Fruit fly (Drosophila melanogaster) whole organism, wandering third instar larva: ENCODE results near the gene Ttc19.

Experiments
- CrebA ChIP-seq: fragments of 200-800 bp; sonication (Bioruptor generic); optimal IDR thresholded peaks from 2 replicates; lab custom pipeline; 2016; ENCODE audit warnings: missing biosample characterization, mild to moderate bottlenecking, missing genetic modification characterization, borderline replicate concordance
- HLH106 ChIP-seq: fragments of 200-800 bp; optimal IDR thresholded peaks from 3 replicates; lab custom pipeline; 2019; ENCODE audit warnings: missing biosample characterization, mild to moderate bottlenecking, missing genetic modification characterization, moderate library complexity
- Hr78 ChIP-seq: fragments of >200 bp; optimal IDR thresholded peaks from 2 replicates; lab custom pipeline; 2017; ENCODE audit warnings: missing biosample characterization, missing genetic modification characterization
- Mio ChIP-seq: sonication (Bioruptor generic); optimal IDR thresholded peaks from 2 replicates; lab custom pipeline; 2016; ENCODE audit warnings: missing biosample characterization, missing genetic modification characterization
- OdsH ChIP-seq: fragments of 200-800 bp; sonication (Bioruptor generic); optimal IDR thresholded peaks from 2 replicates; lab custom pipeline; 2016; ENCODE audit warnings: missing biosample characterization, mild to moderate bottlenecking, missing genetic modification characterization
- foxo ChIP-seq, 2 experiments: fragments of 200-800 bp; sonication (Bioruptor generic); optimal IDR thresholded peaks; 2 replicates in 1 of 2; 3 replicates in 1 of 2; lab custom pipeline; 2016 to 2017; ENCODE audit warnings: missing biosample characterization in 2 of 2, missing genetic modification characterization in 2 of 2
- h ChIP-seq: fragments of 200-800 bp; sonication (Bioruptor generic); optimal IDR thresholded peaks from 3 replicates; lab custom pipeline; 2016; ENCODE audit warnings: missing biosample characterization, mild to moderate bottlenecking, missing genetic modification characterization
- pan ChIP-seq: fragments of >200 bp; optimal IDR thresholded peaks from 2 replicates; lab custom pipeline; 2017

DNA sequence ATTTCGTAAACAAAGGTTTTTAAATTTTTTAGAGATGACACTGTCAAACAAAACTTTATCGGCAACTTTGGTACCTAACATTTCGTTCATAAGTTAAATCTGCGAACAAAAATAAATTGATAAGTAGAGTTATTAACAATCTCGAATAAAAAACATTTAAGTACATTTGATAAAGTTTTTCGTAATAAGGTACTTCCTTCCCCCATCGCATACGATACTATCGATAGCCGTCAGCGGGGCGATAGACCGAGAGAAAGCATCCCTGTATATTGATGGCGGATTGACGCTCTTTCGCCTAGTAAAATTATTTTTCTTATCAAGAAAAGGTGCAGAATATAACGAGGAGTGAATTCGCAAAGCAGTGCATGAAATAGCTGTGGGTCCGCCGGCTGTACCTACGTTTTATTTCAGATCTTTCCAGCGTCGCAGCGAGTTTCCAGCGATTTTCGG, at the start of gene Ttc19, which contains the start of gene Acn:
- peak; percentile 17 for TF ChIP-seq Mio (GFP tag; lab: Kevin White, UChicago)
- peak; percentile 90 for TF ChIP-seq h
- TF ChIP-seq pan (lab: Kevin White, UChicago), result no peak
- peak; percentile 60 to 88 for TF ChIP-seq foxo (GFP tag; optimal IDR thresholded peaks at IDR 0.05; lab: Kevin White, UChicago)
- TF ChIP-seq Hr78 (GFP tag; lab: Kevin White, UChicago), result no peak
- TF ChIP-seq OdsH (GFP tag; lab: Kevin White, UChicago), result peak; percentile 75
- TF ChIP-seq HLH106, result peak; percentile 83
- TF ChIP-seq CrebA (GFP tag; lab: Kevin White, UChicago), result no peak
